Fruit fly (Drosophila melanogaster) whole organism, embryonic: ENCODE results near the gene CG33160.

Experiments used
- CG11504 ChIP-seq: fragments of 200-800 bp; sonication (Bioruptor generic); optimal IDR thresholded peaks from 3 replicates; lab custom pipeline; 2019; ENCODE audit warnings: missing biosample characterization, mild to moderate bottlenecking, missing genetic modification characterization, moderate library complexity
- CG12219 ChIP-seq: fragments of 200-800 bp; sonication (Bioruptor generic); optimal IDR thresholded peaks from 3 replicates; lab custom pipeline; 2018; ENCODE audit warnings: missing biosample characterization, mild to moderate bottlenecking, missing genetic modification characterization
- CG15696 ChIP-seq: fragments of 200-800 bp; sonication (Bioruptor generic); optimal IDR thresholded peaks from 2 replicates; lab custom pipeline; 2019; ENCODE audit warnings: missing biosample characterization, mild to moderate bottlenecking, missing genetic modification characterization, moderate library complexity
- CG1603 ChIP-seq: fragments of 200-800 bp; sonication (Bioruptor generic); optimal IDR thresholded peaks from 2 replicates; lab custom pipeline; 2019; ENCODE audit warnings: missing biosample characterization, mild to moderate bottlenecking, missing genetic modification characterization, moderate library complexity
- CG16813 ChIP-seq: fragments of 200-800 bp; sonication (Bioruptor generic); IDR thresholded peaks from 3 replicates; pipeline ENCODE4 v1.3.6; 2022; ENCODE audit warnings: missing biosample characterization, missing genetic modification characterization; ENCODE audit not compliant: partially characterized antibody
- CG16863 ChIP-seq: fragments of 200-800 bp; sonication (Bioruptor generic); optimal IDR thresholded peaks from 3 replicates; lab custom pipeline; 2016; ENCODE audit warnings: missing biosample characterization, missing genetic modification characterization
- CG2678 ChIP-seq: fragments of 200-800 bp; sonication (Bioruptor generic); optimal IDR thresholded peaks from 3 replicates; lab custom pipeline; 2019; ENCODE audit warnings: missing biosample characterization, mild to moderate bottlenecking, missing genetic modification characterization, moderate library complexity
- CG2712 ChIP-seq: fragments of 200-800 bp; optimal IDR thresholded peaks from 3 replicates; lab custom pipeline; 2019; ENCODE audit warnings: missing biosample characterization, mild to moderate bottlenecking, missing genetic modification characterization, moderate library complexity
- CG30020 ChIP-seq: fragments of 200-800 bp; optimal IDR thresholded peaks from 2 replicates; lab custom pipeline; 2019; ENCODE audit warnings: missing biosample characterization, mild to moderate bottlenecking, missing genetic modification characterization, moderate library complexity
- CG30431 ChIP-seq: fragments of 200-800 bp; sonication (Bioruptor generic); optimal IDR thresholded peaks from 2 replicates; lab custom pipeline; 2017; ENCODE audit warnings: missing biosample characterization, missing genetic modification characterization
- CG31388 ChIP-seq: fragments of 200-800 bp; sonication (Bioruptor generic); optimal IDR thresholded peaks from 2 replicates; lab custom pipeline; 2016; ENCODE audit warnings: missing biosample characterization, missing genetic modification characterization
- CG3407 ChIP-seq: fragments of 200-800 bp; sonication (Bioruptor generic); optimal IDR thresholded peaks from 2 replicates; lab custom pipeline; 2018; ENCODE audit warnings: missing biosample characterization, mild to moderate bottlenecking, missing genetic modification characterization
- CG34422 ChIP-seq: fragments of 200-800 bp; sonication (Bioruptor generic); IDR thresholded peaks from 3 replicates; pipeline ENCODE4 v1.3.6; 2022; ENCODE audit warnings: missing biosample characterization, missing genetic modification characterization
- CG3847 ChIP-seq: fragments of 200-800 bp; sonication (Bioruptor generic); IDR thresholded peaks from 2 replicates; pipeline ENCODE4 v1.3.6; 2022; ENCODE audit warnings: missing biosample characterization, missing genetic modification characterization
- CG42726 ChIP-seq: fragments of 200-800 bp; sonication (Bioruptor generic); IDR thresholded peaks from 2 replicates; pipeline ENCODE4 v1.3.6; 2022; ENCODE audit warnings: missing biosample characterization, missing genetic modification characterization; ENCODE audit not compliant: partially characterized antibody
- CG4424 ChIP-seq: fragments of 200-800 bp; sonication (Bioruptor generic); optimal IDR thresholded peaks from 3 replicates; lab custom pipeline; 2016; ENCODE audit warnings: missing biosample characterization, missing genetic modification characterization
- CG5245 ChIP-seq: fragments of 200-800 bp; sonication (Bioruptor generic); optimal IDR thresholded peaks from 3 replicates; lab custom pipeline; 2016; ENCODE audit warnings: missing biosample characterization, missing genetic modification characterization
- CG7987 ChIP-seq: fragments of 200-800 bp; sonication (Bioruptor generic); optimal IDR thresholded peaks from 2 replicates; lab custom pipeline; 2018; ENCODE audit warnings: missing biosample characterization, mild to moderate bottlenecking, missing genetic modification characterization, moderate library complexity
- CrebB ChIP-seq: fragments of 200-800 bp; sonication (Bioruptor generic); optimal IDR thresholded peaks from 3 replicates; lab custom pipeline; 2018; ENCODE audit warnings: missing biosample characterization, mild to moderate bottlenecking, missing genetic modification characterization
- ERR ChIP-seq: fragments of 200-800 bp; sonication (Bioruptor generic); optimal IDR thresholded peaks from 2 replicates; lab custom pipeline; 2016; ENCODE audit warnings: missing biosample characterization, missing genetic modification characterization
- Ets65A ChIP-seq: fragments of 200-800 bp; sonication (Bioruptor generic); peaks from one replicate; lab custom pipeline; 2016; ENCODE audit warnings: missing biosample characterization, missing genetic modification characterization
- Ets97D ChIP-seq: fragments of 200-800 bp; sonication (Bioruptor generic); optimal IDR thresholded peaks from 3 replicates; lab custom pipeline; 2016; ENCODE audit warnings: missing biosample characterization, missing genetic modification characterization
- HLH54F ChIP-seq: fragments of 200-800 bp; sonication (Bioruptor generic); optimal IDR thresholded peaks from 3 replicates; lab custom pipeline; 2016; ENCODE audit warnings: missing biosample characterization, missing genetic modification characterization
- HmgD ChIP-seq: fragments of 200-800 bp; sonication (Bioruptor generic); optimal IDR thresholded peaks from 3 replicates; lab custom pipeline; 2016; ENCODE audit warnings: missing biosample characterization, missing genetic modification characterization
- HmgZ ChIP-seq: fragments of 200-800 bp; sonication (Bioruptor generic); optimal IDR thresholded peaks from 2 replicates; lab custom pipeline; 2018; ENCODE audit warnings: missing biosample characterization, mild to moderate bottlenecking, missing genetic modification characterization
- Meics ChIP-seq: fragments of 200-800 bp; sonication (Bioruptor generic); optimal IDR thresholded peaks from 2 replicates; lab custom pipeline; 2017; ENCODE audit warnings: missing biosample characterization, mild to moderate bottlenecking, missing genetic modification characterization
- Neu2 ChIP-seq: fragments of 200-800 bp; sonication (Bioruptor generic); optimal IDR thresholded peaks from 3 replicates; lab custom pipeline; 2016; ENCODE audit warnings: missing biosample characterization, missing genetic modification characterization, borderline replicate concordance
- Oli ChIP-seq: fragments of 200-800 bp; sonication (Bioruptor generic); optimal IDR thresholded peaks from 2 replicates; lab custom pipeline; 2018; ENCODE audit warnings: missing biosample characterization, mild to moderate bottlenecking, missing genetic modification characterization, moderate library complexity
- Optix ChIP-seq: fragments of 200-800 bp; sonication (Bioruptor generic); IDR thresholded peaks from 3 replicates; pipeline ENCODE4 v1.3.6; 2022; ENCODE audit warnings: missing biosample characterization, missing genetic modification characterization
- PHDP ChIP-seq: fragments of 200-800 bp; sonication (Bioruptor generic); optimal IDR thresholded peaks from 3 replicates; lab custom pipeline; 2018; ENCODE audit warnings: missing biosample characterization, mild to moderate bottlenecking, missing genetic modification characterization, moderate library complexity
- Scr ChIP-seq: fragments of 200-800 bp; sonication (Bioruptor generic); IDR thresholded peaks from 2 replicates; pipeline ENCODE4 v1.3.6; 2022; ENCODE audit warnings: missing biosample characterization, missing genetic modification characterization; ENCODE audit not compliant: partially characterized antibody
- YL-1 ChIP-seq: fragments of 200-800 bp; sonication (Bioruptor generic); optimal IDR thresholded peaks from 3 replicates; lab custom pipeline; 2017; ENCODE audit warnings: missing biosample characterization, mild to moderate bottlenecking, missing genetic modification characterization
- ab ChIP-seq: fragments of 200-800 bp; sonication (Bioruptor generic); optimal IDR thresholded peaks from 2 replicates; lab custom pipeline; 2016; ENCODE audit warnings: missing biosample characterization, missing genetic modification characterization
- al ChIP-seq: fragments of 200-800 bp; sonication (Bioruptor generic); IDR thresholded peaks from 2 replicates; pipeline ENCODE4 v1.3.6; 2022; ENCODE audit warnings: missing biosample characterization, missing genetic modification characterization
- ara ChIP-seq: fragments of 200-800 bp; sonication (Bioruptor generic); IDR thresholded peaks from 2 replicates; pipeline ENCODE4 v1.3.6; 2022; ENCODE audit warnings: missing biosample characterization, missing genetic modification characterization
- chif ChIP-seq, 2 experiments: fragments of 200-800 bp; sonication (Bioruptor generic); optimal IDR thresholded peaks; 3 replicates each; lab custom pipeline; 2016; ENCODE audit warnings: missing biosample characterization in 2 of 2, missing genetic modification characterization in 2 of 2
- gcm ChIP-seq: fragments of 200-800 bp; sonication (Bioruptor generic); optimal IDR thresholded peaks from 2 replicates; lab custom pipeline; 2019; ENCODE audit warnings: missing biosample characterization, mild to moderate bottlenecking, missing genetic modification characterization, moderate library complexity
- gfzf ChIP-seq: fragments of 200-800 bp; sonication (Bioruptor generic); optimal IDR thresholded peaks from 2 replicates; lab custom pipeline; 2016; ENCODE audit warnings: missing biosample characterization, mild to moderate bottlenecking, missing genetic modification characterization, moderate library complexity
- hbn ChIP-seq: fragments of 200-800 bp; sonication (Bioruptor generic); IDR thresholded peaks from 2 replicates; pipeline ENCODE4 v1.3.6; 2022; ENCODE audit warnings: missing biosample characterization, missing genetic modification characterization; ENCODE audit not compliant: partially characterized antibody
- knrl ChIP-seq: fragments of 200-800 bp; sonication (Bioruptor generic); IDR thresholded peaks from 3 replicates; pipeline ENCODE4 v1.3.6; 2022; ENCODE audit warnings: missing biosample characterization, missing genetic modification characterization; ENCODE audit not compliant: partially characterized antibody
- lab ChIP-seq: fragments of 200-800 bp; sonication (Bioruptor generic); optimal IDR thresholded peaks from 3 replicates; lab custom pipeline; 2017; ENCODE audit warnings: missing biosample characterization, missing genetic modification characterization, mild to moderate bottlenecking, moderate library complexity, missing genetic modification reagents
- luna ChIP-seq: fragments of 200-800 bp; sonication (Bioruptor generic); optimal IDR thresholded peaks from 2 replicates; lab custom pipeline; 2016; ENCODE audit warnings: missing biosample characterization, missing genetic modification characterization
- pho ChIP-seq: fragments of 200-800 bp; sonication (Bioruptor generic); optimal IDR thresholded peaks from 2 replicates; lab custom pipeline; 2016; ENCODE audit warnings: missing biosample characterization, missing genetic modification characterization
- ranshi ChIP-seq: fragments of 200-800 bp; sonication (Bioruptor generic); IDR thresholded peaks from 2 replicates; pipeline ENCODE4 v1.3.6; 2022; ENCODE audit warnings: missing biosample characterization, missing genetic modification characterization
- run ChIP-seq: fragments of 200-800 bp; sonication (Bioruptor generic); optimal IDR thresholded peaks from 3 replicates; lab custom pipeline; 2018; ENCODE audit warnings: missing biosample characterization, mild to moderate bottlenecking, missing genetic modification characterization
- sens ChIP-seq: fragments of 200-800 bp; sonication (Bioruptor generic); peaks from one replicate; lab custom pipeline; 2016; ENCODE audit warnings: missing biosample characterization, missing genetic modification characterization
- sna ChIP-seq: fragments of 200-800 bp; sonication (Bioruptor generic); IDR thresholded peaks from 2 replicates; pipeline ENCODE4 v1.3.6; 2022; ENCODE audit warnings: missing biosample characterization, missing genetic modification characterization; ENCODE audit not compliant: partially characterized antibody
- sob ChIP-seq: fragments of 200-800 bp; sonication (Bioruptor generic); IDR thresholded peaks from 2 replicates; pipeline ENCODE4 v1.3.6; 2022; ENCODE audit warnings: missing biosample characterization, missing genetic modification characterization
- trem ChIP-seq: fragments of 200-800 bp; optimal IDR thresholded peaks from 3 replicates; lab custom pipeline; 2019; ENCODE audit warnings: missing biosample characterization, mild to moderate bottlenecking, missing genetic modification characterization, moderate library complexity
- vvl ChIP-seq: fragments of 200-800 bp; sonication (Bioruptor generic); IDR thresholded peaks from 2 replicates; pipeline ENCODE4 v1.3.6; 2022; ENCODE audit warnings: missing biosample characterization, missing genetic modification characterization
- zfh2 ChIP-seq: fragments of 200-800 bp; sonication (Bioruptor generic); optimal IDR thresholded peaks from 2 replicates; lab custom pipeline; 2016; ENCODE audit warnings: missing biosample characterization, missing genetic modification characterization

CG33160 gene

DNA sequence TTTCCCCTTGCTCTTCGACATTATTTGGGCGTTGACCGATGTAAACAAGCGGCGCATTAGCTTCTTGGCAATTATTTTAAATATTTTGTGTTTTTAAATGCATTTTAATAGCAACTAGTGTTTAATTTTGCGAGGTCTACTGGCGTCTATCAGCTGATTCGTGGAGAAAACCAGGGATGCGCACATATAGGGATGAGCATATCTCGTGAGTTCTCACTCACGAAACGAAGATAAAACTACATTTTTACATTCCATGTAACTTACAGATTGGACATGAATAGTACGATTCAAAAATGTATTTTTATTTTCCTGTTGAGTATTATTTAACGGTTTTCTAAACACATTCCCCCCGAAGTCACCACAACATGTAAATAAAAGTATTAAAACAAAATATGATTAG is 8.7 kb downstream of the CG33160 start, which contains the start of gene CG14966 (continued):
- peak; percentile 91 for TF ChIP-seq CG42726 (GFP tag; lab: Robert Waterston, UW)
- peak; percentile 32 for TF ChIP-seq CG11504 (tag; lab: Kevin White, UChicago)
- TF ChIP-seq HLH54F (GFP tag; lab: Kevin White, UChicago) = peak; percentile 42
- TF ChIP-seq CG31388 (GFP tag; lab: Kevin White, UChicago) = no peak
- peak; percentile 88 for TF ChIP-seq knrl
- TF ChIP-seq ERR = peak; percentile 25
- peak; percentile 40; the same call in 1 of the 2 replicates for TF ChIP-seq vvl (GFP tag; lab: Robert Waterston, UW)
- TF ChIP-seq CG16863 (GFP tag; lab: Kevin White, UChicago) = no peak
- TF ChIP-seq CG2712 (tag; lab: Kevin White, UChicago) = peak; percentile 44
- peak; percentile 4 for TF ChIP-seq CG2678 (tag; lab: Kevin White, UChicago)
- peak; percentile 69 for TF ChIP-seq HmgZ (tag; lab: Kevin White, UChicago)
- 0 out of 2 replicates have a peak, but pooled peaks have one; percentile 38 for TF ChIP-seq sob (GFP tag; lab: Robert Waterston, UW)
- TF ChIP-seq CG16813 (GFP tag; lab: Robert Waterston, UW) = peak; percentile 91
- TF ChIP-seq CG5245 (GFP tag; lab: Kevin White, UChicago) = no peak
- no peak for TF ChIP-seq al (GFP tag; lab: Robert Waterston, UW)
- TF ChIP-seq HmgD = peak; percentile 44
- TF ChIP-seq Ets65A (GFP tag; lab: Kevin White, UChicago) = peak; percentile 27
- peak; percentile 44 for TF ChIP-seq CG3847 (GFP tag; lab: Robert Waterston, UW)
- TF ChIP-seq Oli = no peak
- TF ChIP-seq zfh2 = peak; percentile 22
- peak; percentile 1 for TF ChIP-seq CG4424 (GFP tag; lab: Kevin White, UChicago)
- TF ChIP-seq CG1603 (tag; lab: Kevin White, UChicago) = peak; percentile 66
- peak; percentile 29 for TF ChIP-seq pho (GFP tag; lab: Kevin White, UChicago)
- peak; percentile 43 for TF ChIP-seq luna (GFP tag; lab: Kevin White, UChicago)
- no peak for TF ChIP-seq ranshi
- TF ChIP-seq chif (GFP tag; optimal IDR thresholded peaks at IDR 0.05; lab: Kevin White, UChicago) = peak in 1 of 2 experiments; percentile 11
- no peak for TF ChIP-seq CrebB
- TF ChIP-seq CG7987 = peak; percentile 2
- peak; percentile 42 for TF ChIP-seq gfzf (GFP tag; lab: Kevin White, UChicago)
- TF ChIP-seq hbn = peak; percentile 85
- no peak for TF ChIP-seq run
- TF ChIP-seq CG34422 (GFP tag; lab: Robert Waterston, UW) = peak; percentile 87; the same call in 2 of the 3 replicates
- TF ChIP-seq Meics (GFP tag; lab: Kevin White, UChicago) = peak; percentile 38
- TF ChIP-seq PHDP (tag; lab: Kevin White, UChicago) = peak; percentile 1
- TF ChIP-seq Neu2 (GFP tag; lab: Kevin White, UChicago) = no peak
- TF ChIP-seq CG30020 (tag; lab: Kevin White, UChicago) = peak; percentile 42
- TF ChIP-seq gcm (GFP tag; lab: Kevin White, UChicago) = no peak
- peak; percentile 89 for TF ChIP-seq Scr (GFP tag; lab: Robert Waterston, UW)
- no peak for TF ChIP-seq ab
- peak; percentile 76 for TF ChIP-seq trem (tag; lab: Kevin White, UChicago)
- TF ChIP-seq Optix (GFP tag; lab: Robert Waterston, UW) = no peak
- TF ChIP-seq lab (GFP tag; lab: Kevin White, UChicago) = peak; percentile 14
- peak; percentile 79 for TF ChIP-seq YL-1 (GFP tag; lab: Kevin White, UChicago)
- no peak for TF ChIP-seq CG3407 (GFP tag; lab: Kevin White, UChicago)
- TF ChIP-seq CG12219 (GFP tag; lab: Kevin White, UChicago) = no peak
- TF ChIP-seq CG30431 (GFP tag; lab: Kevin White, UChicago) = no peak
- TF ChIP-seq sna (GFP tag; lab: Robert Waterston, UW) = peak; percentile 94
- TF ChIP-seq ara (GFP tag; lab: Robert Waterston, UW) = no peak
- TF ChIP-seq Ets97D (GFP tag; lab: Kevin White, UChicago) = peak; percentile 67
- TF ChIP-seq sens (GFP tag; lab: Kevin White, UChicago) = peak; percentile 88
- no peak for TF ChIP-seq CG15696 (tag; lab: Kevin White, UChicago)
